Fruit fly (Drosophila melanogaster) whole organism, prepupa: ENCODE results near the gene P5CDh1.
A peak's percentile ranks its signal among the peaks of the same experiment; 100 is the strongest.

Source experiments
- ss ChIP-seq, 2 experiments: fragments of 200-800 bp; sonication (Bioruptor generic); optimal IDR thresholded peaks; 2 replicates in 1 of 2; 3 replicates in 1 of 2; lab custom pipeline; 2017 to 2018; ENCODE audit warnings: mild to moderate bottlenecking in 2 of 2, missing biosample characterization in 2 of 2, missing genetic modification characterization in 2 of 2, moderate library complexity in 1 of 2
- svp ChIP-seq: fragments of 200-800 bp; sonication (Bioruptor generic); peaks from one replicate; lab custom pipeline; 2016; ENCODE audit warnings: missing biosample characterization, missing genetic modification characterization

Gene P5CDh1

dm6 chr3L:21787883-21788282 is 53.3 kb downstream of the P5CDh1 start:
- TF ChIP-seq svp (GFP tag; lab: Kevin White, UChicago) (peak; percentile 15), ss (GFP tag; optimal IDR thresholded peaks at IDR 0.05; lab: Kevin White, UChicago) (no peak)
